Fruit fly (Drosophila melanogaster): ENCODE measurements around the gene plh.

plh gene

DNA sequence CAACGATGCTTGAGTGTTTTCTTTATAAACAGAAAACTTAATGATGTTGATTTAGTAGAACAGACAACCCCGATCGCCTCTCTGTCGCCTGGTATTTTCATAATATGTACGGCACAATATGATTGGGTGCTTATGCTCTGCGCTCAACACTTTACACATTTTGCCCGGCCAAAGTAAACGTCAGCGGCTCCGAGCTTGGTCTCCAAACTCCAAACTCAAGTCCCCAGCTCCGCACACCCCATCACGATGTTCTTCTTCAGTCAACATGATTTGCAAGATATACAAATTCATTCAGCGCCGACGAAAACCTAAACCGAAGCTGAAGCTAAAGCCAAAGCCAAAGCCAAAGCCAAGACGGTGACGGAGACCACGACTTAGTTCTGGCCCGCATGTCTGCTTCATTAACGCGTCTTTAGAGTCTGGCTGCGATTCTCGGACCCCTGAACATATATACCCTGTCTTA, 35.5 kb downstream of the plh start (continued):
- TF ChIP-seq CG9437 (GFP tag; optimal IDR thresholded peaks at IDR 0.05), result no peak
- no peak for TF ChIP-seq ken (GFP tag; IDR thresholded peaks at IDR 0.05)
- TF ChIP-seq gfzf (GFP tag; optimal IDR thresholded peaks at IDR 0.05), result no peak
- peak; percentile 5 for TF ChIP-seq CG15011 (GFP tag; optimal IDR thresholded peaks at IDR 0.05)
- no peak for TF ChIP-seq dan (GFP tag; IDR thresholded peaks at IDR 0.05)
- TF ChIP-seq otp (GFP tag; IDR thresholded peaks at IDR 0.05), result peak; percentile 45; the same call in 1 of the 3 replicates
- TF ChIP-seq zen2 (GFP tag; IDR thresholded peaks at IDR 0.05; ENCODE audit: partially characterized antibody), result no peak
- TF ChIP-seq CG10366 (GFP tag; IDR thresholded peaks at IDR 0.05), result no peak
- no peak for TF ChIP-seq cato (GFP tag; optimal IDR thresholded peaks at IDR 0.05; ENCODE audit: borderline replicate concordance)
- no peak for TF ChIP-seq CG14965 (GFP tag; optimal IDR thresholded peaks at IDR 0.05; ENCODE audit: borderline replicate concordance)
- TF ChIP-seq sima (GFP tag; optimal IDR thresholded peaks at IDR 0.05), result no peak
- TF ChIP-seq schlank (tag; optimal IDR thresholded peaks at IDR 0.05), result no peak
- peak; percentile 37 for TF ChIP-seq odd (GFP tag; optimal IDR thresholded peaks at IDR 0.05)
- peak; percentile 7; the same call in 1 of the 2 replicates for TF ChIP-seq HLH3B (GFP tag; IDR thresholded peaks at IDR 0.05)
- TF ChIP-seq kni (GFP tag; optimal IDR thresholded peaks at IDR 0.05), result peak; percentile 78
- no peak for TF ChIP-seq shn (GFP tag; optimal IDR thresholded peaks at IDR 0.05)
- peak; percentile 21 for TF ChIP-seq Blimp-1 (GFP tag; optimal IDR thresholded peaks at IDR 0.05)
- peak; percentile 34 for TF ChIP-seq vvl (GFP tag; IDR thresholded peaks at IDR 0.05)
- no peak for TF ChIP-seq ap (GFP tag; IDR thresholded peaks at IDR 0.05)
- TF ChIP-seq ATbp (GFP tag; optimal IDR thresholded peaks at IDR 0.05), result peak; percentile 80
- TF ChIP-seq CG43689 (GFP tag; IDR thresholded peaks at IDR 0.05), result no peak
- peak; percentile 53 for TF ChIP-seq CG6813 (GFP tag; optimal IDR thresholded peaks at IDR 0.05)
- TF ChIP-seq CG4328 (GFP tag; optimal IDR thresholded peaks at IDR 0.05), result peak; percentile 64
- no peak for TF ChIP-seq fu2 (GFP tag; optimal IDR thresholded peaks at IDR 0.05)
- TF ChIP-seq chinmo (GFP tag; IDR thresholded peaks at IDR 0.05; ENCODE audit: partially characterized antibody), result peak; percentile 83; the same call in 2 of the 4 replicates
- no peak for TF ChIP-seq cas (GFP tag; IDR thresholded peaks at IDR 0.05)
- no peak for TF ChIP-seq CG4282 (GFP tag; optimal IDR thresholded peaks at IDR 0.05)
- no peak for TF ChIP-seq CG4424 (GFP tag; optimal IDR thresholded peaks at IDR 0.05)
- no peak for TF ChIP-seq CG13287 (GFP tag; IDR thresholded peaks at IDR 0.05; ENCODE audit: partially characterized antibody)
- peak; percentile 54 for TF ChIP-seq CrebB (tag; optimal IDR thresholded peaks at IDR 0.05)
- TF ChIP-seq CG17385 (GFP tag; optimal IDR thresholded peaks at IDR 0.05), result peak; percentile 45
- no peak for TF ChIP-seq CG12391 (tag; optimal IDR thresholded peaks at IDR 0.05)
- TF ChIP-seq gem (tag; optimal IDR thresholded peaks at IDR 0.05), result peak; percentile 22
- TF ChIP-seq CG17186 (GFP tag; optimal IDR thresholded peaks at IDR 0.05), result no peak
- no peak for TF ChIP-seq Gsc (GFP tag; IDR thresholded peaks at IDR 0.05)
- peak in 1 of 2 experiments; percentile 27 for TF ChIP-seq Pdp1 (GFP tag; optimal IDR thresholded peaks at IDR 0.05)
- no peak for TF ChIP-seq CG13775 (GFP tag; optimal IDR thresholded peaks at IDR 0.05)
- no peak for TF ChIP-seq CG16815 (GFP tag; optimal IDR thresholded peaks at IDR 0.05)
- no peak for TF ChIP-seq Rx (GFP tag; IDR thresholded peaks at IDR 0.05)
- TF ChIP-seq CG1529 (GFP tag; optimal IDR thresholded peaks at IDR 0.05), result peak; percentile 22
- TF ChIP-seq nmo (GFP tag; optimal IDR thresholded peaks at IDR 0.05), result no peak
- TF ChIP-seq CG34422 (GFP tag; IDR thresholded peaks at IDR 0.05), result no peak
- TF ChIP-seq da (GFP tag; optimal IDR thresholded peaks at IDR 0.05), result no peak
- TF ChIP-seq CG2875 (GFP tag; optimal IDR thresholded peaks at IDR 0.05), result peak; percentile 49
- peak; percentile 15; the same call in 1 of the 2 replicates for TF ChIP-seq ara (GFP tag; IDR thresholded peaks at IDR 0.05)
- no peak for TF ChIP-seq al (GFP tag; IDR thresholded peaks at IDR 0.05)
- peak; percentile 25; the same call in 1 of the 2 replicates for TF ChIP-seq crol (GFP tag; IDR thresholded peaks at IDR 0.05)
- no peak for TF ChIP-seq D (optimal IDR thresholded peaks at IDR 0.05)
- peak; percentile 46 for TF ChIP-seq D (GFP tag; optimal IDR thresholded peaks at IDR 0.05)
- TF ChIP-seq dmrt99B (tag; optimal IDR thresholded peaks at IDR 0.05), result no peak
